In genomic region chrV:6436332-6436731, ce11 we compare ENCODE assay signal across 5 worm cellular contexts.
TF ChIP-seq lines count a peak whose summit lies in the region.

TSS of gene hpo-19 (plus strand) at chrV:6436645.

TF ChIP-seq in whole organism, L1 larva, 84 proteins besides CTCF, POLR2A, EP300 and RAD21:
- peak; percentile 19 for TF ChIP-seq elt-2 (tag; optimal IDR thresholded peaks at IDR 0.05; lab: Kevin White, UChicago)
- TF ChIP-seq nhr-11 (tag; optimal IDR thresholded peaks at IDR 0.05; lab: Kevin White, UChicago), result no peak

TF ChIP-seq in whole organism, L2 larva, 48 proteins besides CTCF, POLR2A, EP300 and RAD21:
- TF ChIP-seq lin-39 (tag; optimal IDR thresholded peaks at IDR 0.05; lab: Kevin White, UChicago), result no peak
- peak; percentile 34 for TF ChIP-seq fos-1 (tag; optimal IDR thresholded peaks at IDR 0.05; lab: Kevin White, UChicago)
- TF ChIP-seq nhr-21 (tag; optimal IDR thresholded peaks at IDR 0.05; lab: Kevin White, UChicago), result peak; percentile 20
TF ChIP-seq in whole organism, L2 larva: peak in this region for 2.

TF ChIP-seq in whole organism, L3 larva, 47 proteins besides CTCF, POLR2A, EP300 and RAD21:
- no peak for TF ChIP-seq tbx-2 (tag; optimal IDR thresholded peaks at IDR 0.05; lab: Kevin White, UChicago)
- TF ChIP-seq elt-2 (tag; optimal IDR thresholded peaks at IDR 0.05; lab: Kevin White, UChicago), result peak; percentile 55
TF ChIP-seq in whole organism, L3 larva: peak in this region for 1.

TF ChIP-seq in whole organism, L4 larva, 104 proteins besides CTCF, POLR2A, EP300 and RAD21:
- TF ChIP-seq aly-2 (tag; optimal IDR thresholded peaks at IDR 0.05; lab: Kevin White, UChicago) (no peak), daf-16 (GFP tag; optimal IDR thresholded peaks at IDR 0.05; lab: Kevin White, UChicago) (no peak), daf-16 (tag; optimal IDR thresholded peaks at IDR 0.05; lab: Kevin White, UChicago) (peak; percentile 43), hlh-11 (tag; optimal IDR thresholded peaks at IDR 0.05; lab: Kevin White, UChicago) (no peak), nhr-237 (tag; optimal IDR thresholded peaks at IDR 0.05; lab: Kevin White, UChicago) (no peak), ceh-32 (tag; optimal IDR thresholded peaks at IDR 0.05; lab: Kevin White, UChicago; ENCODE audit: poor library complexity) (no peak), snpc-1.2 (GFP tag; IDR thresholded peaks at IDR 0.05; lab: Robert Waterston, UW) (no peak), lin-1 (GFP tag; IDR thresholded peaks at IDR 0.05; lab: Robert Waterston, UW) (no peak), unc-130 (GFP tag; optimal IDR thresholded peaks at IDR 0.05; lab: Kevin White, UChicago) (no peak), mes-2 (tag; optimal IDR thresholded peaks at IDR 0.05; lab: Kevin White, UChicago; ENCODE audit: poor library complexity, severe bottlenecking) (peak; percentile 23), pha-4 (GFP tag; IDR thresholded peaks at IDR 0.05; lab: Robert Waterston, UW) (peak; percentile 26; the same call in 1 of the 2 replicates), pha-4 (tag; optimal IDR thresholded peaks at IDR 0.05; lab: Kevin White, UChicago) (no peak), saeg-2 (GFP tag; IDR thresholded peaks at IDR 0.05; lab: Robert Waterston, UW) (no peak), pqm-1 (tag; optimal IDR thresholded peaks at IDR 0.05; lab: Kevin White, UChicago) (peak; percentile 31), dve-1 (tag; optimal IDR thresholded peaks at IDR 0.05; lab: Kevin White, UChicago; ENCODE audit: insufficient read depth) (peak; percentile 21), lin-13 (GFP tag; optimal IDR thresholded peaks at IDR 0.05; lab: Kevin White, UChicago) (peak; percentile 16), nhr-28 (tag; optimal IDR thresholded peaks at IDR 0.05; lab: Kevin White, UChicago) (peak; percentile 25)

TF ChIP-seq in whole organism, young adult, 124 proteins besides CTCF, POLR2A, EP300 and RAD21:
- TF ChIP-seq lin-54 (GFP tag; optimal IDR thresholded peaks at IDR 0.05; lab: Kevin White, UChicago) (no peak), Y56A3A.18 (GFP tag; IDR thresholded peaks at IDR 0.05; lab: Robert Waterston, UW) (no peak), egl-18 (GFP tag; IDR thresholded peaks at IDR 0.05; lab: Robert Waterston, UW) (no peak), Y53F4B.3 (GFP tag; IDR thresholded peaks at IDR 0.05; lab: Robert Waterston, UW) (no peak), unc-130 (GFP tag; optimal IDR thresholded peaks at IDR 0.05; lab: Kevin White, UChicago) (no peak), F49E8.2 (tag; optimal IDR thresholded peaks at IDR 0.05; lab: Kevin White, UChicago; ENCODE audit: insufficient read depth) (peak; percentile 35), tbx-9 (tag; optimal IDR thresholded peaks at IDR 0.05; lab: Kevin White, UChicago; ENCODE audit: borderline replicate concordance) (no peak), cebp-1 (GFP tag; IDR thresholded peaks at IDR 0.05; lab: Robert Waterston, UW) (no peak), cebp-1 (tag; optimal IDR thresholded peaks at IDR 0.05; lab: Kevin White, UChicago) (no peak), snpc-3.4 (tag; optimal IDR thresholded peaks at IDR 0.05; lab: Kevin White, UChicago) (peak; percentile 45), zim-3 (tag; optimal IDR thresholded peaks at IDR 0.05; lab: Kevin White, UChicago) (no peak), aptf-2 (GFP tag; conservative IDR thresholded peaks at IDR 0.05; lab: Robert Waterston, UW) (no peak), lag-1 (GFP tag; IDR thresholded peaks at IDR 0.05; lab: Robert Waterston, UW) (no peak), repo-1 (tag; optimal IDR thresholded peaks at IDR 0.05; lab: Kevin White, UChicago) (no peak), nhr-80 (tag; optimal IDR thresholded peaks at IDR 0.05; lab: Kevin White, UChicago) (peak; percentile 61), nfyb-1 (GFP tag; IDR thresholded peaks at IDR 0.05; lab: Robert Waterston, UW) (no peak), T07F8.4 (tag; optimal IDR thresholded peaks at IDR 0.05; lab: Kevin White, UChicago) (no peak), hrde-1 (tag; optimal IDR thresholded peaks at IDR 0.05; lab: Kevin White, UChicago; ENCODE audit: borderline replicate concordance) (no peak), hmg-1.2 (GFP tag; IDR thresholded peaks at IDR 0.05; lab: Robert Waterston, UW) (no peak), efl-1 (GFP tag; optimal IDR thresholded peaks at IDR 0.05; lab: Kevin White, UChicago) (no peak), nhr-120 (GFP tag; IDR thresholded peaks at IDR 0.05; lab: Robert Waterston, UW) (no peak), ceh-91 (GFP tag; IDR thresholded peaks at IDR 0.05; lab: Robert Waterston, UW) (no peak), C17E4.6 (GFP tag; IDR thresholded peaks at IDR 0.05; lab: Robert Waterston, UW) (no peak), F57A8.1 (GFP tag; optimal IDR thresholded peaks at IDR 0.05; lab: Kevin White, UChicago) (no peak), madf-3 (GFP tag; IDR thresholded peaks at IDR 0.05; lab: Robert Waterston, UW) (0 out of 2 replicates have a peak, but pooled peaks have one; percentile 54), ekl-4 (GFP tag; IDR thresholded peaks at IDR 0.05; lab: Robert Waterston, UW) (peak; percentile 19; the same call in 1 of the 2 replicates), F33H1.4 (GFP tag; IDR thresholded peaks at IDR 0.05; lab: Robert Waterston, UW) (no peak), xnd-1 (tag; optimal IDR thresholded peaks at IDR 0.05; lab: Kevin White, UChicago) (no peak), cebp-2 (GFP tag; IDR thresholded peaks at IDR 0.05; lab: Robert Waterston, UW) (no peak), ztf-26 (tag; optimal IDR thresholded peaks at IDR 0.05; lab: Kevin White, UChicago) (no peak), mes-4 (tag; optimal IDR thresholded peaks at IDR 0.05; lab: Kevin White, UChicago) (no peak), snpc-4 (GFP tag; optimal IDR thresholded peaks at IDR 0.05; lab: Kevin White, UChicago) (no peak), snpc-4 (tag; optimal IDR thresholded peaks at IDR 0.05; lab: Kevin White, UChicago) (no peak), T26A5.8 (tag; optimal IDR thresholded peaks at IDR 0.05; lab: Kevin White, UChicago) (no peak), die-1 (tag; optimal IDR thresholded peaks at IDR 0.05; lab: Kevin White, UChicago) (no peak), madf-8 (GFP tag; conservative IDR thresholded peaks at IDR 0.05; lab: Robert Waterston, UW) (no peak), pha-4 (tag; optimal IDR thresholded peaks at IDR 0.05; lab: Kevin White, UChicago) (no peak), dox-1 (GFP tag; IDR thresholded peaks at IDR 0.05; lab: Robert Waterston, UW) (no peak), F22D6.2 (tag; optimal IDR thresholded peaks at IDR 0.05; lab: Kevin White, UChicago) (no peak), mel-28 (tag; optimal IDR thresholded peaks at IDR 0.05; lab: Kevin White, UChicago; ENCODE audit: borderline replicate concordance) (no peak), lin-35 (GFP tag; optimal IDR thresholded peaks at IDR 0.05; lab: Kevin White, UChicago) (no peak), lsl-1 (GFP tag; optimal IDR thresholded peaks at IDR 0.05; lab: Kevin White, UChicago) (no peak), ceh-27 (GFP tag; optimal IDR thresholded peaks at IDR 0.05; lab: Kevin White, UChicago) (no peak), madf-6 (GFP tag; IDR thresholded peaks at IDR 0.05; lab: Robert Waterston, UW) (peak; percentile 26; the same call in 1 of the 2 replicates), tlf-1 (GFP tag; optimal IDR thresholded peaks at IDR 0.05; lab: Kevin White, UChicago) (no peak), mcd-1 (GFP tag; IDR thresholded peaks at IDR 0.05; lab: Robert Waterston, UW) (no peak), sdz-38 (tag; optimal IDR thresholded peaks at IDR 0.05; lab: Kevin White, UChicago) (no peak), ets-4 (GFP tag; optimal IDR thresholded peaks at IDR 0.05; lab: Kevin White, UChicago) (no peak), hlh-12 (tag; optimal IDR thresholded peaks at IDR 0.05; lab: Kevin White, UChicago) (no peak), attf-5 (GFP tag; optimal IDR thresholded peaks at IDR 0.05; lab: Kevin White, UChicago) (no peak), atf-7 (tag; optimal IDR thresholded peaks at IDR 0.05; lab: Kevin White, UChicago) (no peak), egl-44 (GFP tag; IDR thresholded peaks at IDR 0.05; lab: Robert Waterston, UW) (no peak)
